Worm (Caenorhabditis elegans) whole organism, L3 larva: Measurements from ENCODE around the gene sas-4.

Source experiments
- ama-1 ChIP-seq: fragments of 150-350 bp; optimal IDR thresholded peaks from 2 replicates; lab custom pipeline; 2018
- eor-1 ChIP-seq, 2 experiments: fragments of 150-350 bp; optimal IDR thresholded peaks; 2 replicates each; lab custom pipeline; 2014 to 2018; ENCODE audit warnings: missing biosample characterization in 2 of 2, missing genetic modification characterization in 2 of 2
- hmg-11 ChIP-seq: sonication (generic microtip); optimal IDR thresholded peaks from 2 replicates; lab custom pipeline; 2016; ENCODE audit warnings: missing genetic modification characterization, missing compliant biosample characterization
- lin-39 ChIP-seq: fragments of 150-350 bp; optimal IDR thresholded peaks from 2 replicates; lab custom pipeline; 2018; ENCODE audit warnings: missing biosample characterization, missing genetic modification reagents, missing genetic modification characterization
- mdl-1 ChIP-seq: fragments of 150-350 bp; optimal IDR thresholded peaks from 2 replicates; lab custom pipeline; 2014; ENCODE audit warnings: missing biosample characterization, missing genetic modification characterization
- nhr-11 ChIP-seq: fragments of 150-350 bp; optimal IDR thresholded peaks from 2 replicates; lab custom pipeline; 2014; ENCODE audit warnings: missing biosample characterization, missing genetic modification characterization
- nhr-237 ChIP-seq: fragments of 150-350 bp; optimal IDR thresholded peaks from 2 replicates; lab custom pipeline; 2014; ENCODE audit warnings: missing biosample characterization, missing genetic modification characterization
- pqm-1 ChIP-seq: fragments of 150-350 bp; optimal IDR thresholded peaks from 2 replicates; lab custom pipeline; 2017; ENCODE audit warnings: missing biosample characterization, missing genetic modification characterization, inconsistent platforms
- sea-2 ChIP-seq: fragments of 150-350 bp; sonication (generic microtip); optimal IDR thresholded peaks from 4 replicates; lab custom pipeline; 2014; ENCODE audit warnings: missing biosample characterization, missing genetic modification reagents, missing genetic modification characterization
- unc-62 ChIP-seq: fragments of 150-350 bp; sonication (generic microtip); optimal IDR thresholded peaks from 4 replicates; lab custom pipeline; 2014; ENCODE audit warnings: missing biosample characterization, missing genetic modification reagents, missing genetic modification characterization
- ztf-11 ChIP-seq: fragments of 150-350 bp; optimal IDR thresholded peaks from 2 replicates; lab custom pipeline; 2014; ENCODE audit warnings: missing biosample characterization, missing genetic modification characterization

DNA sequence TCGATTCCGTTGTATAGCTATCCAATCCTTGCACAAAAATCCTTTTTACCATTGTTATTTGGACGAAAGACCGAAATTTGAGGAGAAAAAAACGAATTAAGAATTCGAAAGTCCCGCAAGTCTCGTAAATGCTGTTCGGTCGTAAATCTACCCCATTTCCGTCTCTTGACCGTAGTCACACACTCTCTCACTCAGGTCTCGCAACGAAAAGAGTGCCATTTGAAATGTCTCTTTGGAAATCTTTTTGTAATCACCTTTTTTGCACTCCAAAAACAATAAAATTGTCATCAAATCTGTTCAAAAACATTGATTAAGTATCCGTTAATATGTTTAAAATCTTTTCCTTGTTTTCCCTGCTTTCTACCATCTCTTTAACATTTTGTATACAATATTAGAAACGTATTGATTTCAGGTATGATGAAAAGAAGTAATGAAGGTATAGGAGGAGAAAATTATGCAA is 39.9 kb upstream of the sas-4 start, which contains the start of the genes R05D3.8 and rfp-1:
- TF ChIP-seq unc-62 (no peak), pqm-1 (peak; percentile 53), sea-2 (GFP tag; lab: Kevin White, UChicago) (no peak), ama-1 (peak; percentile 27), mdl-1 (tag; lab: Kevin White, UChicago) (no peak), hmg-11 (peak; percentile 56), nhr-237 (tag; lab: Kevin White, UChicago) (no peak), lin-39 (peak; percentile 92), nhr-11 (peak; percentile 20), eor-1 (tag; optimal IDR thresholded peaks at IDR 0.05; lab: Kevin White, UChicago) (no peak), ztf-11 (no peak)
